Worm (Caenorhabditis elegans) whole organism, L2 larva: ENCODE measurements around the gene flor-1.

Experiments used
- C34F6.9 ChIP-seq: fragments of 150-350 bp; optimal IDR thresholded peaks from 2 replicates; lab custom pipeline; 2014; ENCODE audit warnings: missing biosample characterization, missing genetic modification characterization
- F13H6.1 ChIP-seq: sonication (generic microtip); optimal IDR thresholded peaks from 2 replicates; lab custom pipeline; 2016; ENCODE audit warnings: missing genetic modification characterization, missing compliant biosample characterization
- R02D3.7 ChIP-seq: fragments of 150-350 bp; optimal IDR thresholded peaks from 2 replicates; lab custom pipeline; 2014; ENCODE audit warnings: missing biosample characterization, missing genetic modification characterization
- Y55F3AM.14 ChIP-seq: fragments of 200-800 bp; sonication (Bioruptor generic); optimal IDR thresholded peaks from 2 replicates; lab custom pipeline; 2018; ENCODE audit warnings: mild to moderate bottlenecking, missing genetic modification characterization, missing compliant biosample characterization
- aly-2 ChIP-seq: fragments of 150-350 bp; optimal IDR thresholded peaks from 2 replicates; lab custom pipeline; 2014; ENCODE audit warnings: missing biosample characterization, missing genetic modification characterization
- ama-1 ChIP-seq: fragments of 150-350 bp; optimal IDR thresholded peaks from 2 replicates; lab custom pipeline; 2018; ENCODE audit warnings: inconsistent platforms
- ceh-16 ChIP-seq: fragments of 150-350 bp; optimal IDR thresholded peaks from 2 replicates; lab custom pipeline; 2014; ENCODE audit warnings: missing biosample characterization, missing genetic modification characterization
- ceh-82 ChIP-seq: fragments of 150-350 bp; optimal IDR thresholded peaks from 2 replicates; lab custom pipeline; 2014; ENCODE audit warnings: missing biosample characterization, missing genetic modification characterization
- crh-2 ChIP-seq: sonication (generic microtip); optimal IDR thresholded peaks from 2 replicates; lab custom pipeline; 2017; ENCODE audit warnings: missing biosample characterization, missing genetic modification characterization
- dmd-4 ChIP-seq: sonication (generic microtip); optimal IDR thresholded peaks from 2 replicates; lab custom pipeline; 2017; ENCODE audit warnings: missing biosample characterization, missing genetic modification characterization
- fos-1 ChIP-seq: fragments of 150-350 bp; optimal IDR thresholded peaks from 2 replicates; lab custom pipeline; 2014; ENCODE audit warnings: missing biosample characterization, missing genetic modification characterization
- gmeb-1 ChIP-seq: fragments of 150-350 bp; optimal IDR thresholded peaks from 2 replicates; lab custom pipeline; 2014; ENCODE audit warnings: missing biosample characterization, missing genetic modification characterization
- lin-11 ChIP-seq: fragments of 150-350 bp; sonication (generic microtip); optimal IDR thresholded peaks from 2 replicates; lab custom pipeline; 2014; ENCODE audit warnings: missing biosample characterization, missing genetic modification characterization, inconsistent platforms, mixed read lengths
- lin-13 ChIP-seq: fragments of 150-350 bp; optimal IDR thresholded peaks from 2 replicates; lab custom pipeline; 2014; ENCODE audit warnings: missing biosample characterization, missing genetic modification reagents, missing genetic modification characterization
- lin-39 ChIP-seq: fragments of 150-350 bp; optimal IDR thresholded peaks from 2 replicates; lab custom pipeline; 2014; ENCODE audit warnings: missing biosample characterization, missing genetic modification reagents, missing genetic modification characterization
- lsy-2 ChIP-seq, 2 experiments: fragments of 150-350 bp in 1 of 2; sonication (generic microtip) in 1 of 2; optimal IDR thresholded peaks; 2 replicates each; lab custom pipeline; 2014 to 2017; ENCODE audit warnings: missing biosample characterization in 2 of 2, missing genetic modification characterization in 2 of 2
- mab-5 ChIP-seq: fragments of 150-350 bp; optimal IDR thresholded peaks from 2 replicates; lab custom pipeline; 2014; ENCODE audit warnings: missing biosample characterization, missing genetic modification characterization
- mdl-1 ChIP-seq, 2 experiments: fragments of 150-350 bp in 1 of 2; sonication (generic microtip) in 1 of 2; optimal IDR thresholded peaks; 2 replicates each; lab custom pipeline; 2017; ENCODE audit warnings: missing biosample characterization in 2 of 2, missing genetic modification characterization in 2 of 2
- nhr-11 ChIP-seq: fragments of 150-350 bp; optimal IDR thresholded peaks from 2 replicates; lab custom pipeline; 2014; ENCODE audit warnings: missing biosample characterization, missing genetic modification characterization
- nhr-129 ChIP-seq: fragments of 150-350 bp; optimal IDR thresholded peaks from 2 replicates; lab custom pipeline; 2014; ENCODE audit warnings: missing biosample characterization, missing genetic modification characterization
- nhr-23 ChIP-seq: fragments of 150-350 bp; optimal IDR thresholded peaks from 2 replicates; lab custom pipeline; 2014; ENCODE audit warnings: missing biosample characterization, missing genetic modification reagents, missing genetic modification characterization
- nhr-237 ChIP-seq: fragments of 150-350 bp; optimal IDR thresholded peaks from 2 replicates; lab custom pipeline; 2014; ENCODE audit warnings: missing biosample characterization, missing genetic modification characterization
- nhr-25 ChIP-seq: fragments of 150-350 bp; sonication (generic microtip); optimal IDR thresholded peaks from 3 replicates; lab custom pipeline; 2014; ENCODE audit warnings: missing biosample characterization, missing genetic modification characterization
- nhr-6 ChIP-seq: fragments of 150-350 bp; optimal IDR thresholded peaks from 2 replicates; lab custom pipeline; 2014; ENCODE audit warnings: missing biosample characterization, missing genetic modification characterization
- nhr-77 ChIP-seq: fragments of 150-350 bp; optimal IDR thresholded peaks from 2 replicates; lab custom pipeline; 2014; ENCODE audit warnings: missing biosample characterization, missing genetic modification characterization
- sem-4 ChIP-seq: fragments of 150-350 bp; optimal IDR thresholded peaks from 2 replicates; lab custom pipeline; 2014; ENCODE audit warnings: missing biosample characterization, missing genetic modification reagents, missing genetic modification characterization
- sma-3 ChIP-seq: sonication (generic microtip); optimal IDR thresholded peaks from 2 replicates; lab custom pipeline; 2016; ENCODE audit warnings: missing genetic modification reagents, missing genetic modification characterization, missing compliant biosample characterization
- sma-9 ChIP-seq, 2 experiments: fragments of 150-350 bp in 1 of 2; sonication (generic microtip) in 1 of 2; optimal IDR thresholded peaks; 2 replicates each; lab custom pipeline; 2014 to 2016; ENCODE audit warnings: missing genetic modification characterization in 2 of 2, mild to moderate bottlenecking in 1 of 2, missing biosample characterization in 1 of 2, missing compliant biosample characterization in 1 of 2, missing genetic modification reagents in 1 of 2, moderate library complexity in 1 of 2
- snpc-4 ChIP-seq: fragments of 150-350 bp; optimal IDR thresholded peaks from 2 replicates; lab custom pipeline; 2014; ENCODE audit warnings: missing biosample characterization, missing genetic modification characterization
- unc-39 ChIP-seq: fragments of 150-350 bp; optimal IDR thresholded peaks from 2 replicates; lab custom pipeline; 2014; ENCODE audit warnings: missing biosample characterization, missing genetic modification characterization
- unc-55 ChIP-seq: fragments of 150-350 bp; sonication (generic microtip); optimal IDR thresholded peaks from 3 replicates; lab custom pipeline; 2014; ENCODE audit warnings: missing biosample characterization, missing genetic modification reagents, missing genetic modification characterization
- zag-1 ChIP-seq: fragments of 150-350 bp; optimal IDR thresholded peaks from 2 replicates; lab custom pipeline; 2014; ENCODE audit warnings: missing biosample characterization, missing genetic modification characterization
- ztf-11 ChIP-seq: sonication (generic microtip); optimal IDR thresholded peaks from 2 replicates; lab custom pipeline; 2017; ENCODE audit warnings: missing biosample characterization, missing genetic modification characterization
- ztf-4 ChIP-seq: fragments of 150-350 bp; optimal IDR thresholded peaks from 2 replicates; lab custom pipeline; 2014; ENCODE audit warnings: missing biosample characterization, missing genetic modification characterization

The flor-1 gene

ce11 chrV:15085335-15085800, 34.0 kb downstream of the flor-1 start, which contains the start of the genes ahsa-1 and C01G10.7 (continued):
- TF ChIP-seq nhr-77 (tag; lab: Kevin White, UChicago) = peak; percentile 78
- TF ChIP-seq nhr-23 (tag; lab: Kevin White, UChicago) = no peak
- TF ChIP-seq ama-1 (lab: Kevin White, UChicago) = no peak
- TF ChIP-seq sma-9 (GFP tag; optimal IDR thresholded peaks at IDR 0.05; lab: Kevin White, UChicago) = peak; percentile 88
- TF ChIP-seq sma-9 (tag; optimal IDR thresholded peaks at IDR 0.05; lab: Kevin White, UChicago) = no peak

DNA sequence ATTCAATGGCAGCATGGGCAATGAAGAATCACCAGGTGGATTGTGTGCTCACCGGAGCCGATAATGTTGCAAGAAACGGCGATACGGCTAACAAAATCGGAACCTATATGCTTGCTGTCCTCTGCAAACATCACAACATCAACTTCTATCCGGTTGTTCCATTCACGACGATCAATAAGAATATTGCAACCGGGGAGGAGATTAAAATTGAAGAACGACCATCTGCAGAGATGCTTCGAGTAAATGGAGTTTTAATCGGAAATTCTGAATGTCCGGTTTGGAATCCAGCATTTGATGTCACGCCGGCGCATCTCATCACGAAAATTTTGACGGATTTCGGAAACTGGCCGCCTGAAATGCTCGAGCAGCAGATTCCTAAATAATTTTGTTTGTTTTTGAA, 35.8 kb downstream of the flor-1 start:
- TF ChIP-seq dmd-4 (tag; lab: Kevin White, UChicago) (no peak), nhr-11 (tag; lab: Kevin White, UChicago) (no peak), crh-2 (tag; lab: Kevin White, UChicago) (peak; percentile 3), ama-1 (lab: Kevin White, UChicago) (peak; percentile 79)

DNA sequence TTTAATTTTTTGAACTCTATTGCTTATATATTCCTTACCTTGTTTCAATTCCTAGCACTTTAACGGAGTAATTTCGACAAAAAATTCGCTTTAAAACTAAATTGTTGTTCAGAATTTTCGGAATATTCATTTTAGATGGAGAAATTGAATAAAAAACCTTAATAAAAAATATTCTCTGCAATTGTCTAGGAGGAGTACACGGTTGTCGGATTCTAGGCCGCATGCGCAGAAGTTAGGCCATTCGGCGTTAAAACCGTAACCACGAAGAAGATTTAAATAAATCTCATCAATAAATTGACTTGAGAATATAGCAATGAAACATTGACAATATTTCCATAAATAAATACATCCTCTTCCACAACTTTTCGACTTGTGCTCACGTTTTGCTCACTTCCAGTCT, 37.1 kb downstream of the flor-1 start, which contains the start of the genes C01G10.10 and C01G10.9:
Gene C01G10.10, minus strand, starts transcription at position 151 of the 400 bp plus-strand sequence.
Gene C01G10.9, plus strand, starts transcription at position 240 of the 400 bp plus-strand sequence.
- TF ChIP-seq sma-3 (peak; percentile 68), snpc-4 (tag; lab: Kevin White, UChicago) (peak; percentile 50), aly-2 (tag; lab: Kevin White, UChicago) (no peak), sem-4 (tag; lab: Kevin White, UChicago) (peak; percentile 41), ztf-4 (no peak), sma-9 (GFP tag; optimal IDR thresholded peaks at IDR 0.05; lab: Kevin White, UChicago) (peak; percentile 82), sma-9 (tag; optimal IDR thresholded peaks at IDR 0.05; lab: Kevin White, UChicago) (no peak), mab-5 (tag; lab: Kevin White, UChicago) (no peak), crh-2 (tag; lab: Kevin White, UChicago) (peak; percentile 45), mdl-1 (tag; optimal IDR thresholded peaks at IDR 0.05; lab: Kevin White, UChicago) (no peak), lin-13 (GFP tag; lab: Kevin White, UChicago) (peak; percentile 51), lsy-2 (tag; optimal IDR thresholded peaks at IDR 0.05; lab: Kevin White, UChicago) (peak; percentile 13 to 75), dmd-4 (tag; lab: Kevin White, UChicago) (no peak), ztf-11 (tag; lab: Kevin White, UChicago) (no peak), unc-55 (GFP tag; lab: Kevin White, UChicago) (peak; percentile 47), fos-1 (tag; lab: Kevin White, UChicago) (peak; percentile 9), R02D3.7 (tag; lab: Kevin White, UChicago) (no peak), C34F6.9 (tag; lab: Kevin White, UChicago) (peak; percentile 64), ceh-16 (peak; percentile 13), nhr-25 (tag; lab: Kevin White, UChicago) (peak; percentile 46), lin-11 (no peak), nhr-129 (tag; lab: Kevin White, UChicago) (no peak), F13H6.1 (peak; percentile 73), nhr-237 (tag; lab: Kevin White, UChicago) (no peak), gmeb-1 (tag; lab: Kevin White, UChicago) (peak; percentile 47)

- TF ChIP-seq lsy-2 (tag; optimal IDR thresholded peaks at IDR 0.05; lab: Kevin White, UChicago) (no peak), sma-9 (GFP tag; optimal IDR thresholded peaks at IDR 0.05; lab: Kevin White, UChicago) (no peak), sma-9 (tag; optimal IDR thresholded peaks at IDR 0.05; lab: Kevin White, UChicago) (no peak), ceh-16 (no peak), nhr-6 (tag; lab: Kevin White, UChicago) (no peak), nhr-129 (tag; lab: Kevin White, UChicago) (no peak), nhr-11 (tag; lab: Kevin White, UChicago) (no peak)
Observed at ce11 chrV:15078560-15078959, 40.9 kb downstream of the flor-1 start.

DNA sequence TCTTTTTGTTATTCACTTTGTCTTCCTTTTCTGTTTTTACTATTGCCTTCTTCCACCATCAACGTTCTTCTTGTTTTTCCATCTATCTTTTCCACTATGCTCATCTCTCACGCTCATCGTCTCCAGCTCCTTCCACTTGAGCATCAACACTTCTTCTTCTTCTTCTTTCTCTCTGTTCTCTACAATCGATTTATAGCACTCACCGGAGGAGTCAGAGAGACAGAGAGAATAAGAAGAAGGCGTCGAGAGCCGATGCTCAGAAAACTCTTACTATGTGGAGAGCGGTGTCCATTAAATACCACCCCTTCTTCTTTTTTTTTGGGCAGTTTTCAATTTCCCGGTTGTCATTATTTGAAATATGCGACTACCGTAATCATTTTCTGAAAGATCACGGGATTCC, 44.5 kb downstream of the flor-1 start:
- TF ChIP-seq lsy-2 (tag; optimal IDR thresholded peaks at IDR 0.05; lab: Kevin White, UChicago) (peak in 1 of 2 experiments; percentile 35), crh-2 (tag; lab: Kevin White, UChicago) (peak; percentile 32), unc-39 (no peak), lin-39 (tag; lab: Kevin White, UChicago) (no peak), nhr-129 (tag; lab: Kevin White, UChicago) (peak; percentile 52), ztf-4 (no peak), zag-1 (tag; lab: Kevin White, UChicago) (peak; percentile 45), C34F6.9 (tag; lab: Kevin White, UChicago) (peak; percentile 62), ceh-82 (tag; lab: Kevin White, UChicago) (no peak), mab-5 (tag; lab: Kevin White, UChicago) (peak; percentile 11), unc-55 (GFP tag; lab: Kevin White, UChicago) (peak; percentile 82), Y55F3AM.14 (no peak), sem-4 (tag; lab: Kevin White, UChicago) (no peak), fos-1 (tag; lab: Kevin White, UChicago) (no peak), dmd-4 (tag; lab: Kevin White, UChicago) (no peak), sma-9 (GFP tag; optimal IDR thresholded peaks at IDR 0.05; lab: Kevin White, UChicago) (peak; percentile 39), sma-9 (tag; optimal IDR thresholded peaks at IDR 0.05; lab: Kevin White, UChicago) (no peak)
